Fruit fly (Drosophila melanogaster) whole organism, embryonic: ENCODE results near the gene hfp.

Experiments used
- CG10267 ChIP-seq: fragments of 200-800 bp; sonication (Bioruptor generic); optimal IDR thresholded peaks from 2 replicates; lab custom pipeline; 2018; ENCODE audit warnings: missing biosample characterization, mild to moderate bottlenecking, missing genetic modification characterization, moderate library complexity
- CG11695 ChIP-seq: fragments of 200-800 bp; sonication (Bioruptor generic); IDR thresholded peaks from 3 replicates; pipeline ENCODE4 v1.3.6; 2022; ENCODE audit warnings: missing biosample characterization, missing genetic modification characterization
- CG12071 ChIP-seq: fragments of 200-800 bp; sonication (Bioruptor generic); optimal IDR thresholded peaks from 3 replicates; lab custom pipeline; 2018; ENCODE audit warnings: missing biosample characterization, mild to moderate bottlenecking, missing genetic modification characterization
- CG12391 ChIP-seq: fragments of 200-800 bp; sonication (Bioruptor generic); optimal IDR thresholded peaks from 3 replicates; lab custom pipeline; 2018; ENCODE audit warnings: missing biosample characterization, mild to moderate bottlenecking, missing genetic modification characterization, moderate library complexity
- CG12659 ChIP-seq: fragments of 200-800 bp; sonication (Bioruptor generic); optimal IDR thresholded peaks from 3 replicates; lab custom pipeline; 2017; ENCODE audit warnings: mild to moderate bottlenecking, missing biosample characterization, missing genetic modification reagents, missing genetic modification characterization
- CG13424 ChIP-seq: fragments of 200-800 bp; sonication (Bioruptor generic); optimal IDR thresholded peaks from 2 replicates; lab custom pipeline; 2019; ENCODE audit warnings: missing biosample characterization, mild to moderate bottlenecking, missing genetic modification characterization, moderate library complexity
- CG14965 ChIP-seq: fragments of 200-800 bp; sonication (Bioruptor generic); optimal IDR thresholded peaks from 2 replicates; lab custom pipeline; 2016; ENCODE audit warnings: missing biosample characterization, missing genetic modification characterization, borderline replicate concordance
- CG15514 ChIP-seq: fragments of 200-800 bp; sonication (Bioruptor generic); optimal IDR thresholded peaks from 3 replicates; lab custom pipeline; 2017; ENCODE audit warnings: missing biosample characterization, missing genetic modification characterization, mild to moderate bottlenecking, moderate library complexity, missing genetic modification reagents
- CG16779 ChIP-seq: fragments of 200-800 bp; sonication (Bioruptor generic); IDR thresholded peaks from 2 replicates; pipeline ENCODE4 v1.3.6; 2022; ENCODE audit warnings: missing biosample characterization, missing genetic modification characterization
- CG16863 ChIP-seq: fragments of 200-800 bp; sonication (Bioruptor generic); optimal IDR thresholded peaks from 3 replicates; lab custom pipeline; 2016; ENCODE audit warnings: missing biosample characterization, missing genetic modification characterization
- CG18262 ChIP-seq: fragments of 200-800 bp; optimal IDR thresholded peaks from 3 replicates; lab custom pipeline; 2019; ENCODE audit warnings: missing biosample characterization, mild to moderate bottlenecking, missing genetic modification characterization, moderate library complexity
- CG3281 ChIP-seq: fragments of 200-800 bp; sonication (Bioruptor generic); optimal IDR thresholded peaks from 3 replicates; lab custom pipeline; 2017; ENCODE audit warnings: missing biosample characterization, mild to moderate bottlenecking, missing genetic modification characterization
- CG3995 ChIP-seq: fragments of 200-800 bp; sonication (Bioruptor generic); optimal IDR thresholded peaks from 3 replicates; lab custom pipeline; 2016; ENCODE audit warnings: missing biosample characterization, missing genetic modification characterization
- CG6765 ChIP-seq: fragments of 200-800 bp; sonication (Bioruptor generic); optimal IDR thresholded peaks from 3 replicates; lab custom pipeline; 2017; ENCODE audit warnings: missing biosample characterization, mild to moderate bottlenecking, missing genetic modification characterization
- CG7271 ChIP-seq: fragments of 200-800 bp; sonication (Bioruptor generic); optimal IDR thresholded peaks from 2 replicates; lab custom pipeline; 2018; ENCODE audit warnings: missing biosample characterization, mild to moderate bottlenecking, missing genetic modification characterization, moderate library complexity
- CG7987 ChIP-seq: fragments of 200-800 bp; sonication (Bioruptor generic); optimal IDR thresholded peaks from 2 replicates; lab custom pipeline; 2018; ENCODE audit warnings: missing biosample characterization, mild to moderate bottlenecking, missing genetic modification characterization, moderate library complexity
- CG9932 ChIP-seq: fragments of 200-800 bp; sonication (Bioruptor generic); IDR thresholded peaks from 2 replicates; pipeline ENCODE4 v1.3.6; 2022; ENCODE audit warnings: missing biosample characterization, missing genetic modification characterization
- HmgZ ChIP-seq: fragments of 200-800 bp; sonication (Bioruptor generic); optimal IDR thresholded peaks from 2 replicates; lab custom pipeline; 2018; ENCODE audit warnings: missing biosample characterization, mild to moderate bottlenecking, missing genetic modification characterization
- Hr78 ChIP-seq, 2 experiments: fragments of 200-800 bp in 1 of 2; fragments of >200 bp in 1 of 2; sonication (Bioruptor generic) in 1 of 2; optimal IDR thresholded peaks; 2 replicates each; lab custom pipeline; 2017 to 2019; ENCODE audit warnings: missing biosample characterization in 2 of 2, missing genetic modification characterization in 2 of 2, mild to moderate bottlenecking in 1 of 2, moderate library complexity in 1 of 2
- NFAT ChIP-seq: fragments of 200-800 bp; sonication (Bioruptor generic); IDR thresholded peaks from 2 replicates; pipeline ENCODE4 v1.3.6; 2022; ENCODE audit warnings: missing biosample characterization, missing genetic modification characterization
- NK7.1 ChIP-seq: fragments of 200-800 bp; sonication (Bioruptor generic); optimal IDR thresholded peaks from 3 replicates; lab custom pipeline; 2016; ENCODE audit warnings: missing biosample characterization, missing genetic modification characterization
- Nf-YC ChIP-seq: fragments of 200-800 bp; optimal IDR thresholded peaks from 3 replicates; lab custom pipeline; 2019; ENCODE audit warnings: missing biosample characterization, mild to moderate bottlenecking, missing genetic modification characterization, moderate library complexity
- Oaz ChIP-seq: fragments of 200-800 bp; sonication (Bioruptor generic); IDR thresholded peaks from 2 replicates; pipeline ENCODE4 v1.3.6; 2022; ENCODE audit warnings: missing biosample characterization, missing genetic modification characterization
- Spps ChIP-seq: fragments of 200-800 bp; sonication (Bioruptor generic); optimal IDR thresholded peaks from 2 replicates; lab custom pipeline; 2018; ENCODE audit warnings: missing biosample characterization, mild to moderate bottlenecking, missing genetic modification characterization
- Ssrp ChIP-seq: fragments of 200-800 bp; sonication (Bioruptor generic); optimal IDR thresholded peaks from 2 replicates; lab custom pipeline; 2018; ENCODE audit warnings: missing biosample characterization, mild to moderate bottlenecking, missing genetic modification characterization, moderate library complexity
- Xrp1 ChIP-seq: fragments of 200-800 bp; sonication (Bioruptor generic); IDR thresholded peaks from 2 replicates; pipeline ENCODE4 v1.3.6; 2022; ENCODE audit warnings: missing biosample characterization, missing genetic modification characterization
- ara ChIP-seq: fragments of 200-800 bp; sonication (Bioruptor generic); IDR thresholded peaks from 2 replicates; pipeline ENCODE4 v1.3.6; 2022; ENCODE audit warnings: missing biosample characterization, missing genetic modification characterization
- ase ChIP-seq: fragments of 200-800 bp; sonication (Bioruptor generic); IDR thresholded peaks from 3 replicates; pipeline ENCODE4 v1.3.6; 2022; ENCODE audit warnings: missing biosample characterization, missing genetic modification characterization
- az2 ChIP-seq: fragments of 200-800 bp; sonication (Bioruptor generic); optimal IDR thresholded peaks from 3 replicates; lab custom pipeline; 2016; ENCODE audit warnings: missing biosample characterization, missing genetic modification characterization
- bbx ChIP-seq: fragments of 200-800 bp; sonication (Bioruptor generic); IDR thresholded peaks from 2 replicates; pipeline ENCODE4 v1.3.6; 2022; ENCODE audit warnings: missing biosample characterization, missing genetic modification characterization; ENCODE audit not compliant: partially characterized antibody
- bcd ChIP-seq: fragments of 200-800 bp; sonication (Bioruptor generic); optimal IDR thresholded peaks from 2 replicates; lab custom pipeline; 2017; ENCODE audit warnings: missing biosample characterization, mild to moderate bottlenecking, missing genetic modification characterization
- cas ChIP-seq: fragments of 200-800 bp; sonication (Bioruptor generic); IDR thresholded peaks from 2 replicates; pipeline ENCODE4 v1.3.6; 2022; ENCODE audit warnings: missing biosample characterization, missing genetic modification characterization
- chinmo ChIP-seq: fragments of 200-800 bp; sonication (Bioruptor generic); IDR thresholded peaks from 4 replicates; pipeline ENCODE4 v1.3.6; 2022; ENCODE audit warnings: missing biosample characterization, missing genetic modification characterization; ENCODE audit not compliant: partially characterized antibody
- en ChIP-seq: fragments of 200-800 bp; sonication (Bioruptor generic); optimal IDR thresholded peaks from 2 replicates; lab custom pipeline; 2016; ENCODE audit warnings: missing biosample characterization, missing genetic modification characterization
- ewg ChIP-seq: fragments of 200-800 bp; sonication (Bioruptor generic); optimal IDR thresholded peaks from 3 replicates; lab custom pipeline; 2017; ENCODE audit warnings: mild to moderate bottlenecking, missing biosample characterization, missing genetic modification reagents, missing genetic modification characterization
- fu2 ChIP-seq: fragments of 200-800 bp; sonication (Bioruptor generic); optimal IDR thresholded peaks from 2 replicates; lab custom pipeline; 2016; ENCODE audit warnings: missing biosample characterization, missing genetic modification characterization
- lov ChIP-seq, 2 experiments: fragments of 200-800 bp in 1 of 2; fragments of >200 bp in 1 of 2; sonication (Bioruptor generic) in 1 of 2; IDR thresholded peaks in 1 of 2; optimal IDR thresholded peaks in 1 of 2; 2 replicates in 1 of 2; 3 replicates in 1 of 2; pipeline versions ENCODE4 v1.3.6 to Lab custom; 2017 to 2022; ENCODE audit warnings: missing biosample characterization in 1 of 2, missing genetic modification characterization in 1 of 2
- nerfin-1 ChIP-seq: fragments of 200-800 bp; sonication (Bioruptor generic); optimal IDR thresholded peaks from 3 replicates; lab custom pipeline; 2019; ENCODE audit warnings: missing biosample characterization, mild to moderate bottlenecking, missing genetic modification characterization, moderate library complexity
- ro ChIP-seq: fragments of 200-800 bp; sonication (Bioruptor generic); IDR thresholded peaks from 2 replicates; pipeline ENCODE4 v1.3.6; 2022; ENCODE audit warnings: missing biosample characterization, missing genetic modification characterization
- sc ChIP-seq, 3 experiments: fragments of >200 bp in 2 of 3; fragments of 200-800 bp in 1 of 3; sonication (Bioruptor generic) in 1 of 3; optimal IDR thresholded peaks; 2 replicates in 2 of 3; 3 replicates in 1 of 3; lab custom pipeline; 2017; ENCODE audit warnings: mild to moderate bottlenecking in 1 of 3, missing biosample characterization in 1 of 3, missing genetic modification characterization in 1 of 3, missing genetic modification reagents in 1 of 3
- scrt ChIP-seq: fragments of 200-800 bp; sonication (Bioruptor generic); optimal IDR thresholded peaks from 2 replicates; lab custom pipeline; 2018; ENCODE audit warnings: missing biosample characterization, mild to moderate bottlenecking, missing genetic modification characterization, moderate library complexity
- sd ChIP-seq: fragments of 200-800 bp; sonication (Bioruptor generic); optimal IDR thresholded peaks from 3 replicates; lab custom pipeline; 2018; ENCODE audit warnings: missing biosample characterization, mild to moderate bottlenecking, missing genetic modification characterization, moderate library complexity
- sens ChIP-seq: fragments of 200-800 bp; sonication (Bioruptor generic); peaks from one replicate; lab custom pipeline; 2016; ENCODE audit warnings: missing biosample characterization, missing genetic modification characterization
- shn ChIP-seq: fragments of 200-800 bp; sonication (Bioruptor generic); optimal IDR thresholded peaks from 3 replicates; lab custom pipeline; 2016; ENCODE audit warnings: missing biosample characterization, missing genetic modification characterization
- tll ChIP-seq, 2 experiments: fragments of 200-800 bp in 1 of 2; fragments of >200 bp in 1 of 2; sonication (Bioruptor generic) in 1 of 2; optimal IDR thresholded peaks; 2 replicates each; lab custom pipeline; 2017 to 2019; ENCODE audit warnings: missing biosample characterization in 2 of 2, missing genetic modification characterization in 2 of 2, mild to moderate bottlenecking in 1 of 2, moderate library complexity in 1 of 2
- unpg ChIP-seq: fragments of 200-800 bp; sonication (Bioruptor generic); optimal IDR thresholded peaks from 3 replicates; lab custom pipeline; 2018; ENCODE audit warnings: missing biosample characterization, mild to moderate bottlenecking, missing genetic modification characterization, moderate library complexity
- vfl ChIP-seq: fragments of 200-800 bp; sonication (Bioruptor generic); optimal IDR thresholded peaks from 2 replicates; lab custom pipeline; 2016; ENCODE audit warnings: missing biosample characterization, missing genetic modification characterization
- wor ChIP-seq: fragments of 200-800 bp; sonication (Bioruptor generic); IDR thresholded peaks from 2 replicates; pipeline ENCODE4 v1.3.6; 2022; ENCODE audit warnings: missing biosample characterization, missing genetic modification characterization

hfp gene

dm6 chr3L:1546349-1547116 is 44.1 kb upstream of the hfp start (continued):
- no peak for TF ChIP-seq nerfin-1 (tag; lab: Kevin White, UChicago)
- no peak for TF ChIP-seq CG3995 (GFP tag; lab: Kevin White, UChicago)
- TF ChIP-seq ewg (GFP tag; lab: Kevin White, UChicago) = no peak
- TF ChIP-seq Spps (tag; lab: Kevin White, UChicago) = no peak
- no peak for TF ChIP-seq en (GFP tag; lab: Kevin White, UChicago)
- no peak for TF ChIP-seq CG16779
- TF ChIP-seq sd (tag; lab: Kevin White, UChicago) = peak; percentile 6
- no peak for TF ChIP-seq lov (optimal IDR thresholded peaks at IDR 0.05; lab: Kevin White, UChicago)
- TF ChIP-seq lov (GFP tag; IDR thresholded peaks at IDR 0.05; lab: Robert Waterston, UW) = no peak
- no peak for TF ChIP-seq NFAT (GFP tag; lab: Robert Waterston, UW)
- TF ChIP-seq shn (GFP tag; lab: Kevin White, UChicago) = peak; percentile 42
- TF ChIP-seq vfl (GFP tag; lab: Kevin White, UChicago) = no peak
- TF ChIP-seq ase (GFP tag; lab: Robert Waterston, UW) = no peak
- TF ChIP-seq sc (optimal IDR thresholded peaks at IDR 0.05; lab: Kevin White, UChicago) = no peak
- TF ChIP-seq sc (GFP tag; optimal IDR thresholded peaks at IDR 0.05; lab: Kevin White, UChicago) = no peak
- no peak for TF ChIP-seq Xrp1 (GFP tag; lab: Robert Waterston, UW)
- TF ChIP-seq CG13424 (tag; lab: Kevin White, UChicago) = peak; percentile 27
- TF ChIP-seq cas (GFP tag; lab: Robert Waterston, UW) = no peak
- no peak for TF ChIP-seq fu2 (GFP tag; lab: Kevin White, UChicago)
- no peak for TF ChIP-seq scrt (GFP tag; lab: Kevin White, UChicago)
- TF ChIP-seq Nf-YC (tag; lab: Kevin White, UChicago) = no peak
- TF ChIP-seq CG10267 (tag; lab: Kevin White, UChicago) = no peak
- 0 out of 4 replicates have a peak, but pooled peaks have one; percentile 78 for TF ChIP-seq chinmo (GFP tag; lab: Robert Waterston, UW)
- no peak for TF ChIP-seq Ssrp (tag; lab: Kevin White, UChicago)
- no peak for TF ChIP-seq bcd (GFP tag; lab: Kevin White, UChicago)
- no peak for TF ChIP-seq CG14965 (GFP tag; lab: Kevin White, UChicago)
- TF ChIP-seq ro (GFP tag; lab: Robert Waterston, UW) = no peak
- no peak for TF ChIP-seq az2 (GFP tag; lab: Kevin White, UChicago)
- 0 out of 2 replicates have a peak, but pooled peaks have one; percentile 6 for TF ChIP-seq bbx (GFP tag; lab: Robert Waterston, UW)
- TF ChIP-seq CG16863 (GFP tag; lab: Kevin White, UChicago) = no peak
- no peak for TF ChIP-seq Oaz
- TF ChIP-seq CG12391 (tag; lab: Kevin White, UChicago) = no peak
- TF ChIP-seq Hr78 (GFP tag; optimal IDR thresholded peaks at IDR 0.05; lab: Kevin White, UChicago) = no peak
- peak; percentile 5 for TF ChIP-seq CG12071 (GFP tag; lab: Kevin White, UChicago)
- peak; percentile 19 for TF ChIP-seq CG15514
- peak; percentile 36; the same call in 1 of the 2 replicates for TF ChIP-seq ara
- TF ChIP-seq sens (GFP tag; lab: Kevin White, UChicago) = peak; percentile 82
- no peak for TF ChIP-seq CG7271 (tag; lab: Kevin White, UChicago)
- TF ChIP-seq CG18262 = peak; percentile 24
- no peak for TF ChIP-seq CG3281
- no peak for TF ChIP-seq CG9932 (GFP tag; lab: Robert Waterston, UW)
- no peak for TF ChIP-seq tll (GFP tag; optimal IDR thresholded peaks at IDR 0.05; lab: Kevin White, UChicago)
- TF ChIP-seq wor = no peak
- peak; percentile 3 for TF ChIP-seq HmgZ
- TF ChIP-seq NK7.1 (GFP tag; lab: Kevin White, UChicago) = no peak
- TF ChIP-seq CG7987 (GFP tag; lab: Kevin White, UChicago) = peak; percentile 43
- TF ChIP-seq CG11695 (GFP tag; lab: Robert Waterston, UW) = no peak
- no peak for TF ChIP-seq CG12659 (GFP tag; lab: Kevin White, UChicago)
- TF ChIP-seq unpg (GFP tag; lab: Kevin White, UChicago) = no peak
- TF ChIP-seq CG6765 (GFP tag; lab: Kevin White, UChicago) = peak; percentile 39
